Worm (Caenorhabditis elegans) whole organism, young adult: ENCODE measurements around the gene F26G1.2.

Experiments
- C17E4.6 ChIP-seq: fragments of 200-800 bp; sonication (Bioruptor generic); IDR thresholded peaks from 2 replicates; pipeline ENCODE4 v1.3.6; 2022; ENCODE audit warnings: missing genetic modification reagents, missing genetic modification characterization, missing compliant biosample characterization
- egrh-3 ChIP-seq: fragments of 200-800 bp; sonication (Bioruptor generic); IDR thresholded peaks from 2 replicates; pipeline ENCODE4 v1.3.6; 2022; ENCODE audit warnings: missing genetic modification reagents, missing genetic modification characterization, missing compliant biosample characterization
- him-1 ChIP-seq: sonication (generic microtip); optimal IDR thresholded peaks from 2 replicates; lab custom pipeline; 2016; ENCODE audit warnings: missing genotype, missing genetic modification reagents, missing genetic modification characterization, missing compliant biosample characterization
- pha-4 ChIP-seq: fragments of 150-350 bp; sonication (generic microtip); optimal IDR thresholded peaks from 2 replicates; lab custom pipeline; 2014; ENCODE audit warnings: missing biosample characterization, missing genetic modification reagents, missing genetic modification characterization
- unc-62 ChIP-seq: fragments of 150-350 bp; optimal IDR thresholded peaks from 2 replicates; lab custom pipeline; 2014; ENCODE audit warnings: missing biosample characterization, missing genetic modification reagents, missing genetic modification characterization

DNA sequence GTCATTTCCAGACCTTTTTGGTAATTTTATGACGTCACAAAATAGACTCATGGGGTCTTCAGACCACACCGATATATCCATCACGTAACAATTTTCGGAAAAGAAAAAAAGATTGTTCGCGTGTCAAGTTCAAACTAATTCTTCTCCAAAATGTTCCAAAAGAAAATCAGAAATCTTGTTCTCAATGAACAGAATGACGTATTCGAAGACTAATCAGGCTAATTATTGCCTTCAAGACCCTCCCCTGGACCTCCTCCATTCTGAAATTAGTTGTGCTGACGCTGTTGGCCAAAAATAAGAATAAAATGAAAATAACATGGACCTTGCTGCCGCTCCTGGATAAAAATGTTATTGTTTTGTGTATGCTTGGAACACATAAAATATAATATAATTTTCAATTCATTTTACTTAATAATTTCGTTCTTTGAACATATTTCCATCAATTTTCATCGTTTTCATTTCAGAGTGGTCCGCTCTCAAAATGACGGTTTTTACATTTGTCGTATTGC lies 27.0 kb downstream of the F26G1.2 start, which contains the start of gene F26G1.15:
- TF ChIP-seq C17E4.6 (GFP tag; lab: Robert Waterston, UW): no peak
- no peak for TF ChIP-seq egrh-3 (GFP tag; lab: Robert Waterston, UW)
- TF ChIP-seq pha-4 (tag; lab: Kevin White, UChicago): no peak
- TF ChIP-seq unc-62 (GFP tag; lab: Kevin White, UChicago): no peak
- no peak for TF ChIP-seq him-1 (tag; lab: Kevin White, UChicago)
